Fruit fly (Drosophila melanogaster) whole organism, prepupa: ENCODE measurements around the gene Tsp74F.

Source experiments
- Blimp-1 ChIP-seq: fragments of 200-800 bp; sonication (Bioruptor generic); optimal IDR thresholded peaks from 3 replicates; lab custom pipeline; 2017; ENCODE audit warnings: missing biosample characterization, missing genetic modification characterization, mild to moderate bottlenecking, moderate library complexity, missing genetic modification reagents
- CG10631 ChIP-seq: fragments of 200-800 bp; sonication (Bioruptor generic); optimal IDR thresholded peaks from 2 replicates; lab custom pipeline; 2016; ENCODE audit warnings: missing biosample characterization, missing genetic modification characterization
- CG10669 ChIP-seq: fragments of 200-800 bp; sonication (Bioruptor generic); optimal IDR thresholded peaks from 3 replicates; lab custom pipeline; 2018; ENCODE audit warnings: missing biosample characterization, mild to moderate bottlenecking, missing genetic modification characterization, moderate library complexity
- CG11294 ChIP-seq: fragments of 200-800 bp; sonication (Bioruptor generic); IDR thresholded peaks from 2 replicates; pipeline ENCODE4 v1.3.6; 2022; ENCODE audit warnings: missing biosample characterization, missing genetic modification characterization
- CG11902 ChIP-seq: fragments of 200-800 bp; sonication (Bioruptor generic); optimal IDR thresholded peaks from 3 replicates; lab custom pipeline; 2016; ENCODE audit warnings: missing biosample characterization, missing genetic modification characterization
- CG15336 ChIP-seq: fragments of 200-800 bp; sonication (Bioruptor generic); IDR thresholded peaks from 2 replicates; pipeline ENCODE4 v1.3.6; 2022; ENCODE audit warnings: missing biosample characterization, missing genetic modification characterization
- CG1621 ChIP-seq: fragments of 200-800 bp; sonication (Bioruptor generic); optimal IDR thresholded peaks from 3 replicates; lab custom pipeline; 2018; ENCODE audit warnings: missing biosample characterization, mild to moderate bottlenecking, missing genetic modification characterization
- CG31627 ChIP-seq: fragments of 200-800 bp; sonication (Bioruptor generic); optimal IDR thresholded peaks from 3 replicates; lab custom pipeline; 2016; ENCODE audit warnings: missing biosample characterization, missing genetic modification characterization
- CG32006 ChIP-seq: fragments of 200-800 bp; sonication (Bioruptor generic); optimal IDR thresholded peaks from 3 replicates; lab custom pipeline; 2017; ENCODE audit warnings: missing biosample characterization, mild to moderate bottlenecking, missing genetic modification characterization
- CG3919 ChIP-seq: fragments of 200-800 bp; sonication (Bioruptor generic); optimal IDR thresholded peaks from 3 replicates; lab custom pipeline; 2016; ENCODE audit warnings: missing biosample characterization, missing genetic modification characterization
- CG4318 ChIP-seq: fragments of 200-800 bp; sonication (Bioruptor generic); optimal IDR thresholded peaks from 3 replicates; lab custom pipeline; 2017; ENCODE audit warnings: missing biosample characterization, mild to moderate bottlenecking, missing genetic modification characterization
- CG6163 ChIP-seq: fragments of 200-800 bp; sonication (Bioruptor generic); IDR thresholded peaks from 3 replicates; pipeline ENCODE4 v1.3.6; 2022; ENCODE audit warnings: missing biosample characterization, missing genetic modification characterization
- CG6808 ChIP-seq: fragments of 200-800 bp; sonication (Bioruptor generic); optimal IDR thresholded peaks from 3 replicates; lab custom pipeline; 2017; ENCODE audit warnings: missing biosample characterization, missing genetic modification characterization, mild to moderate bottlenecking, moderate library complexity, missing genetic modification reagents
- CG7368 ChIP-seq: fragments of 200-800 bp; sonication (Bioruptor generic); optimal IDR thresholded peaks from 3 replicates; lab custom pipeline; 2016; ENCODE audit warnings: missing biosample characterization, missing genetic modification characterization
- CG8119 ChIP-seq: fragments of 200-800 bp; sonication (Bioruptor generic); IDR thresholded peaks from 3 replicates; pipeline ENCODE4 v1.3.6; 2022; ENCODE audit warnings: missing biosample characterization, missing genetic modification characterization
- CG8319 ChIP-seq: fragments of 200-800 bp; sonication (Bioruptor generic); optimal IDR thresholded peaks from 3 replicates; lab custom pipeline; 2016; ENCODE audit warnings: missing biosample characterization, missing genetic modification characterization
- CG9139 ChIP-seq: fragments of 200-800 bp; sonication (Bioruptor generic); optimal IDR thresholded peaks from 3 replicates; lab custom pipeline; 2017; ENCODE audit warnings: missing biosample characterization, mild to moderate bottlenecking, missing genetic modification characterization
- Eip78C ChIP-seq: fragments of 200-800 bp; sonication (Bioruptor generic); peaks from one replicate; lab custom pipeline; 2016; ENCODE audit warnings: missing biosample characterization, missing genetic modification characterization
- Eip93F ChIP-seq: fragments of 200-800 bp; sonication (Bioruptor generic); optimal IDR thresholded peaks from 2 replicates; lab custom pipeline; 2016; ENCODE audit warnings: missing biosample characterization, mild to moderate bottlenecking, missing genetic modification characterization
- Ets21C ChIP-seq: fragments of 200-800 bp; sonication (Bioruptor generic); optimal IDR thresholded peaks from 3 replicates; lab custom pipeline; 2016; ENCODE audit warnings: missing biosample characterization, missing genetic modification characterization
- Ets96B ChIP-seq: fragments of 200-800 bp; optimal IDR thresholded peaks from 2 replicates; lab custom pipeline; 2019; ENCODE audit warnings: missing biosample characterization, mild to moderate bottlenecking, missing genetic modification characterization, moderate library complexity
- Met ChIP-seq: fragments of 200-800 bp; sonication (Bioruptor generic); optimal IDR thresholded peaks from 3 replicates; lab custom pipeline; 2016; ENCODE audit warnings: missing biosample characterization, missing genetic modification characterization
- Smox ChIP-seq: fragments of 200-800 bp; sonication (Bioruptor generic); optimal IDR thresholded peaks from 3 replicates; lab custom pipeline; 2016; ENCODE audit warnings: missing biosample characterization, missing genetic modification characterization
- Sox14 ChIP-seq: fragments of 200-800 bp; sonication (Bioruptor generic); optimal IDR thresholded peaks from 3 replicates; lab custom pipeline; 2016; ENCODE audit warnings: missing biosample characterization, missing genetic modification characterization
- Sox15 ChIP-seq: fragments of 200-800 bp; sonication (Bioruptor generic); optimal IDR thresholded peaks from 3 replicates; lab custom pipeline; 2016; ENCODE audit warnings: missing biosample characterization, missing genetic modification characterization
- cyc ChIP-seq: fragments of 200-800 bp; sonication (Bioruptor generic); optimal IDR thresholded peaks from 3 replicates; lab custom pipeline; 2016; ENCODE audit warnings: missing biosample characterization, missing genetic modification characterization
- dsx ChIP-seq: fragments of 200-800 bp; optimal IDR thresholded peaks from 3 replicates; lab custom pipeline; 2019; ENCODE audit warnings: missing biosample characterization, mild to moderate bottlenecking, missing genetic modification characterization, moderate library complexity; ENCODE audit not compliant: poor library complexity, severe bottlenecking
- eg ChIP-seq: fragments of 200-800 bp; sonication (Bioruptor generic); IDR thresholded peaks from 3 replicates; pipeline ENCODE4 v1.3.6; 2022; ENCODE audit warnings: missing biosample characterization, missing genetic modification characterization
- fd85E ChIP-seq: fragments of 200-800 bp; sonication (Bioruptor generic); optimal IDR thresholded peaks from 3 replicates; lab custom pipeline; 2016; ENCODE audit warnings: missing biosample characterization, missing genetic modification characterization
- lz ChIP-seq: fragments of 200-800 bp; sonication (Bioruptor generic); optimal IDR thresholded peaks from 3 replicates; lab custom pipeline; 2016; ENCODE audit warnings: missing biosample characterization, missing genetic modification characterization
- salr ChIP-seq, 2 experiments: fragments of 200-800 bp; sonication (Bioruptor generic); optimal IDR thresholded peaks; 3 replicates each; lab custom pipeline; 2016 to 2018; ENCODE audit warnings: missing biosample characterization in 2 of 2, missing genetic modification characterization in 2 of 2, mild to moderate bottlenecking in 1 of 2
- ss ChIP-seq, 2 experiments: fragments of 200-800 bp; sonication (Bioruptor generic); optimal IDR thresholded peaks; 2 replicates in 1 of 2; 3 replicates in 1 of 2; lab custom pipeline; 2017 to 2018; ENCODE audit warnings: mild to moderate bottlenecking in 2 of 2, missing biosample characterization in 2 of 2, missing genetic modification characterization in 2 of 2, moderate library complexity in 1 of 2
- svp ChIP-seq: fragments of 200-800 bp; sonication (Bioruptor generic); peaks from one replicate; lab custom pipeline; 2016; ENCODE audit warnings: missing biosample characterization, missing genetic modification characterization
- topi ChIP-seq: fragments of 200-800 bp; sonication (Bioruptor generic); optimal IDR thresholded peaks from 3 replicates; lab custom pipeline; 2016; ENCODE audit warnings: missing biosample characterization, missing genetic modification characterization
- vri ChIP-seq: fragments of 200-800 bp; sonication (Bioruptor generic); optimal IDR thresholded peaks from 3 replicates; lab custom pipeline; 2016; ENCODE audit warnings: missing biosample characterization, mild to moderate bottlenecking, missing genetic modification characterization

Gene Tsp74F

dm6 chr3L:17926575-17927276 lies 31.1 kb upstream of the Tsp74F start (continued):
- no peak for TF ChIP-seq CG15336 (GFP tag; lab: Robert Waterston, UW)
- TF ChIP-seq eg (GFP tag; lab: Robert Waterston, UW): no peak
- peak; percentile 16 to 47 for TF ChIP-seq salr (GFP tag; optimal IDR thresholded peaks at IDR 0.05; lab: Kevin White, UChicago)
- peak; percentile 58 for TF ChIP-seq CG6808
- TF ChIP-seq Blimp-1 (GFP tag; lab: Kevin White, UChicago): no peak
- TF ChIP-seq CG7368 (GFP tag; lab: Kevin White, UChicago): peak; percentile 7
- peak; percentile 40 for TF ChIP-seq Met (GFP tag; lab: Kevin White, UChicago)
- TF ChIP-seq ss (GFP tag; optimal IDR thresholded peaks at IDR 0.05; lab: Kevin White, UChicago): peak in 1 of 2 experiments; percentile 66
- TF ChIP-seq Eip93F (GFP tag; lab: Kevin White, UChicago): no peak
- no peak for TF ChIP-seq lz (GFP tag; lab: Kevin White, UChicago)
- TF ChIP-seq CG3919: peak; percentile 49
- TF ChIP-seq Smox (GFP tag; lab: Kevin White, UChicago): no peak
- peak; percentile 5 for TF ChIP-seq CG32006 (GFP tag; lab: Kevin White, UChicago)
- peak; percentile 8 for TF ChIP-seq Sox15 (GFP tag; lab: Kevin White, UChicago)
- peak; percentile 65 for TF ChIP-seq Ets96B (tag; lab: Kevin White, UChicago)

- 0 out of 3 replicates have a peak, but pooled peaks have one; percentile 10 for TF ChIP-seq CG6163 (GFP tag; lab: Robert Waterston, UW)
- TF ChIP-seq svp (GFP tag; lab: Kevin White, UChicago): peak; percentile 80
- TF ChIP-seq CG31627 (GFP tag; lab: Kevin White, UChicago): peak; percentile 4
- TF ChIP-seq CG7368 (GFP tag; lab: Kevin White, UChicago): no peak
- TF ChIP-seq Met (GFP tag; lab: Kevin White, UChicago): peak; percentile 2
- TF ChIP-seq dsx (GFP tag; lab: Kevin White, UChicago): no peak
- no peak for TF ChIP-seq CG11902
- peak; percentile 27 for TF ChIP-seq CG6808
- peak; percentile 11 for TF ChIP-seq Eip93F (GFP tag; lab: Kevin White, UChicago)
- no peak for TF ChIP-seq CG1621 (tag; lab: Kevin White, UChicago)
- no peak for TF ChIP-seq Ets21C
- TF ChIP-seq topi: no peak
- no peak for TF ChIP-seq CG3919
- no peak for TF ChIP-seq CG9139 (GFP tag; lab: Kevin White, UChicago)
- TF ChIP-seq ss (GFP tag; optimal IDR thresholded peaks at IDR 0.05; lab: Kevin White, UChicago): peak in 1 of 2 experiments; percentile 21
- peak; percentile 58 for TF ChIP-seq Eip78C
- TF ChIP-seq CG11294: no peak
- TF ChIP-seq Sox15 (GFP tag; lab: Kevin White, UChicago): no peak
- no peak for TF ChIP-seq CG10631 (GFP tag; lab: Kevin White, UChicago)
- TF ChIP-seq fd85E: no peak
- no peak for TF ChIP-seq CG8319 (GFP tag; lab: Kevin White, UChicago)
- peak; percentile 76 for TF ChIP-seq vri (GFP tag; lab: Kevin White, UChicago)
- TF ChIP-seq CG10669: peak; percentile 23
- no peak for TF ChIP-seq CG32006 (GFP tag; lab: Kevin White, UChicago)
- no peak for TF ChIP-seq salr (GFP tag; optimal IDR thresholded peaks at IDR 0.05; lab: Kevin White, UChicago)
- no peak for TF ChIP-seq CG4318
- peak; percentile 6 for TF ChIP-seq Sox14 (GFP tag; lab: Kevin White, UChicago)
- TF ChIP-seq lz (GFP tag; lab: Kevin White, UChicago): no peak
- no peak for TF ChIP-seq CG15336 (GFP tag; lab: Robert Waterston, UW)
- TF ChIP-seq CG8119: 0 out of 3 replicates have a peak, but pooled peaks have one; percentile 32
- no peak for TF ChIP-seq cyc (GFP tag; lab: Kevin White, UChicago)
These were observed 29.6 kb upstream of the Tsp74F start for dm6 chr3L:17925180-17925753.
